Fruit fly (Drosophila melanogaster): Measurements from ENCODE around the gene CG33303.

Gene CG33303

dm6 chr2L:10364229-10364628, 11.3 kb downstream of the CG33303 start, which contains the start of gene lft:
Gene lft (plus strand): TSS chr2L:10364471.
- TF ChIP-seq CG13204 (GFP tag; optimal IDR thresholded peaks at IDR 0.05), result no peak
- no peak for TF ChIP-seq EcR (GFP tag; optimal IDR thresholded peaks at IDR 0.05)

- TF ChIP-seq CG10348 (GFP tag; IDR thresholded peaks at IDR 0.05), result no peak
These were observed 13.0 kb downstream of the CG33303 start, which contains the start of the genes Cand1 and pim for dm6 chr2L:10362408-10363067. Gene Cand1 (minus strand): TSS chr2L:10362707. Gene pim (plus strand): TSS chr2L:10362989.

dm6 chr2L:10356508-10356907, 19.0 kb downstream of the CG33303 start, which contains the start of the genes CtsL4 and ClpP:
Gene CtsL4 (minus strand): TSS chr2L:10356597.
Gene ClpP (plus strand): TSS chr2L:10356795.
- TF ChIP-seq CG15710 (tag; optimal IDR thresholded peaks at IDR 0.05), result peak; percentile 51
- no peak for TF ChIP-seq CG13204 (GFP tag; optimal IDR thresholded peaks at IDR 0.05)
- TF ChIP-seq CG10348 (GFP tag; IDR thresholded peaks at IDR 0.05), result no peak
- peak; percentile 42 for TF ChIP-seq Snoo (tag; optimal IDR thresholded peaks at IDR 0.05)
- TF ChIP-seq CG12605 (GFP tag; IDR thresholded peaks at IDR 0.05), result no peak
- peak; percentile 49 for TF ChIP-seq CG34367 (tag; optimal IDR thresholded peaks at IDR 0.05)
- TF ChIP-seq gl (tag; optimal IDR thresholded peaks at IDR 0.05), result no peak
- no peak for TF ChIP-seq CG4496 (GFP tag; IDR thresholded peaks at IDR 0.05)
- peak; percentile 26 for TF ChIP-seq CG17806 (tag; optimal IDR thresholded peaks at IDR 0.05)
- no peak for TF ChIP-seq Pif1A (GFP tag; optimal IDR thresholded peaks at IDR 0.05)
- no peak for TF ChIP-seq rn (GFP tag; IDR thresholded peaks at IDR 0.05)

dm6 chr2L:10353871-10354270, 21.7 kb downstream of the CG33303 start, which contains the start of gene CG34367:
Gene CG34367 (minus strand): TSS chr2L:10353905.
- TF ChIP-seq CG34367 (tag; optimal IDR thresholded peaks at IDR 0.05) (no peak), CG32121 (GFP tag; IDR thresholded peaks at IDR 0.05) (no peak), fd96Ca (GFP tag; IDR thresholded peaks at IDR 0.05) (no peak), CG9948 (tag; optimal IDR thresholded peaks at IDR 0.05) (no peak), CG8159 (tag; optimal IDR thresholded peaks at IDR 0.05) (no peak), CG15710 (tag; optimal IDR thresholded peaks at IDR 0.05) (no peak), CG12605 (GFP tag; IDR thresholded peaks at IDR 0.05) (no peak), Pif1A (GFP tag; optimal IDR thresholded peaks at IDR 0.05) (no peak), EcR (GFP tag; optimal IDR thresholded peaks at IDR 0.05) (no peak), CG4496 (GFP tag; IDR thresholded peaks at IDR 0.05) (no peak), CG14655 (GFP tag; optimal IDR thresholded peaks at IDR 0.05) (no peak), D1 (tag; optimal IDR thresholded peaks at IDR 0.05) (no peak)

- TF ChIP-seq CG17806 (tag; optimal IDR thresholded peaks at IDR 0.05) (no peak), CG8159 (tag; optimal IDR thresholded peaks at IDR 0.05) (no peak), CG9948 (tag; optimal IDR thresholded peaks at IDR 0.05) (no peak), CG13204 (GFP tag; optimal IDR thresholded peaks at IDR 0.05) (no peak)
These were observed 24.4 kb downstream of the CG33303 start for dm6 chr2L:10351130-10351529.

dm6 chr2L:10344029-10344606, 31.4 kb downstream of the CG33303 start, which contains the start of gene Frmd5:
Gene Frmd5 (plus strand): TSS chr2L:10344442.
- no peak for TF ChIP-seq CG9948 (tag; optimal IDR thresholded peaks at IDR 0.05)
- TF ChIP-seq CG32121 (GFP tag; IDR thresholded peaks at IDR 0.05), result no peak
- TF ChIP-seq CG4496 (GFP tag; IDR thresholded peaks at IDR 0.05), result no peak
- no peak for TF ChIP-seq CG17806 (tag; optimal IDR thresholded peaks at IDR 0.05)

dm6 chr2L:10342471-10342870, 33.1 kb downstream of the CG33303 start, which contains the start of gene Sps2:
Gene Sps2 (plus strand): TSS chr2L:10342594.
- TF ChIP-seq CG8159 (tag; optimal IDR thresholded peaks at IDR 0.05), result no peak
- TF ChIP-seq gl (tag; optimal IDR thresholded peaks at IDR 0.05), result no peak
- TF ChIP-seq Ets98B (GFP tag; IDR thresholded peaks at IDR 0.05), result no peak
- no peak for TF ChIP-seq CG17806 (tag; optimal IDR thresholded peaks at IDR 0.05)
- no peak for TF ChIP-seq Pif1A (GFP tag; optimal IDR thresholded peaks at IDR 0.05)
- TF ChIP-seq Snoo (tag; optimal IDR thresholded peaks at IDR 0.05), result no peak
- TF ChIP-seq CG10348 (GFP tag; IDR thresholded peaks at IDR 0.05), result no peak
- TF ChIP-seq CG32121 (GFP tag; IDR thresholded peaks at IDR 0.05), result no peak
- no peak for TF ChIP-seq D1 (tag; optimal IDR thresholded peaks at IDR 0.05)
- TF ChIP-seq CG4496 (GFP tag; IDR thresholded peaks at IDR 0.05), result no peak

dm6 chr2L:10341405-10341804, 34.2 kb downstream of the CG33303 start, which contains the start of gene CG31715:
Gene CG31715 (plus strand): TSS chr2L:10341616.
- peak; percentile 4 for TF ChIP-seq CG9948 (tag; optimal IDR thresholded peaks at IDR 0.05)
- peak; percentile 6 for TF ChIP-seq CG15710 (tag; optimal IDR thresholded peaks at IDR 0.05)
- no peak for TF ChIP-seq CG4496 (GFP tag; IDR thresholded peaks at IDR 0.05)
- TF ChIP-seq Snoo (tag; optimal IDR thresholded peaks at IDR 0.05), result peak; percentile 13
- peak; percentile 7 for TF ChIP-seq CG17806 (tag; optimal IDR thresholded peaks at IDR 0.05)

Data from whole organism, pupa.